Fruit fly (Drosophila melanogaster) whole organism, embryonic: ENCODE data around the gene CG14913.

Source experiments
- CG10431 ChIP-seq: fragments of 200-800 bp; sonication (Bioruptor generic); optimal IDR thresholded peaks from 3 replicates; lab custom pipeline; 2018; ENCODE audit warnings: missing biosample characterization, mild to moderate bottlenecking, missing genetic modification characterization
- CG10543 ChIP-seq: fragments of 200-800 bp; sonication (Bioruptor generic); optimal IDR thresholded peaks from 3 replicates; lab custom pipeline; 2017; ENCODE audit warnings: missing biosample characterization, mild to moderate bottlenecking, missing genetic modification characterization, moderate library complexity
- CG11695 ChIP-seq: fragments of 200-800 bp; sonication (Bioruptor generic); IDR thresholded peaks from 3 replicates; pipeline ENCODE4 v1.3.6; 2022; ENCODE audit warnings: missing biosample characterization, missing genetic modification characterization
- CG12104 ChIP-seq: fragments of 200-800 bp; sonication (Bioruptor generic); optimal IDR thresholded peaks from 3 replicates; lab custom pipeline; 2016; ENCODE audit warnings: missing biosample characterization, missing genetic modification characterization
- CG12391 ChIP-seq: fragments of 200-800 bp; sonication (Bioruptor generic); optimal IDR thresholded peaks from 3 replicates; lab custom pipeline; 2018; ENCODE audit warnings: missing biosample characterization, mild to moderate bottlenecking, missing genetic modification characterization, moderate library complexity
- CG12659 ChIP-seq: fragments of 200-800 bp; sonication (Bioruptor generic); optimal IDR thresholded peaks from 3 replicates; lab custom pipeline; 2017; ENCODE audit warnings: mild to moderate bottlenecking, missing biosample characterization, missing genetic modification reagents, missing genetic modification characterization
- CG12744 ChIP-seq: fragments of 200-800 bp; sonication (Bioruptor generic); optimal IDR thresholded peaks from 2 replicates; lab custom pipeline; 2016; ENCODE audit warnings: missing biosample characterization, missing genetic modification characterization
- CG14965 ChIP-seq: fragments of 200-800 bp; sonication (Bioruptor generic); optimal IDR thresholded peaks from 2 replicates; lab custom pipeline; 2016; ENCODE audit warnings: missing biosample characterization, missing genetic modification characterization, borderline replicate concordance
- CG15011 ChIP-seq: fragments of 200-800 bp; sonication (Bioruptor generic); optimal IDR thresholded peaks from 3 replicates; lab custom pipeline; 2018; ENCODE audit warnings: missing biosample characterization, mild to moderate bottlenecking, missing genetic modification characterization
- CG1603 ChIP-seq: fragments of 200-800 bp; sonication (Bioruptor generic); optimal IDR thresholded peaks from 2 replicates; lab custom pipeline; 2019; ENCODE audit warnings: missing biosample characterization, mild to moderate bottlenecking, missing genetic modification characterization, moderate library complexity
- CG17328 ChIP-seq: fragments of 200-800 bp; sonication (Bioruptor generic); IDR thresholded peaks from 2 replicates; pipeline ENCODE4 v1.3.6; 2022; ENCODE audit warnings: missing biosample characterization, missing genetic modification characterization
- CG17359 ChIP-seq: fragments of 200-800 bp; sonication (Bioruptor generic); optimal IDR thresholded peaks from 3 replicates; lab custom pipeline; 2018; ENCODE audit warnings: missing biosample characterization, mild to moderate bottlenecking, missing genetic modification characterization, moderate library complexity
- CG17568 ChIP-seq: fragments of 200-800 bp; sonication (Bioruptor generic); optimal IDR thresholded peaks from 2 replicates; lab custom pipeline; 2018; ENCODE audit warnings: missing biosample characterization, mild to moderate bottlenecking, missing genetic modification characterization, moderate library complexity
- CG17829 ChIP-seq: fragments of 200-800 bp; optimal IDR thresholded peaks from 2 replicates; lab custom pipeline; 2019; ENCODE audit warnings: missing biosample characterization, mild to moderate bottlenecking, missing genetic modification characterization, moderate library complexity
- CG1792 ChIP-seq: fragments of 200-800 bp; sonication (Bioruptor generic); optimal IDR thresholded peaks from 2 replicates; lab custom pipeline; 2016; ENCODE audit warnings: missing biosample characterization, missing genetic modification characterization
- CG3065 ChIP-seq: fragments of 200-800 bp; sonication (Bioruptor generic); optimal IDR thresholded peaks from 2 replicates; lab custom pipeline; 2016; ENCODE audit warnings: missing biosample characterization, missing genetic modification characterization
- CG3407 ChIP-seq: fragments of 200-800 bp; sonication (Bioruptor generic); optimal IDR thresholded peaks from 2 replicates; lab custom pipeline; 2018; ENCODE audit warnings: missing biosample characterization, mild to moderate bottlenecking, missing genetic modification characterization
- CG34422 ChIP-seq: fragments of 200-800 bp; sonication (Bioruptor generic); IDR thresholded peaks from 3 replicates; pipeline ENCODE4 v1.3.6; 2022; ENCODE audit warnings: missing biosample characterization, missing genetic modification characterization
- CG4707 ChIP-seq: fragments of 200-800 bp; sonication (Bioruptor generic); optimal IDR thresholded peaks from 2 replicates; lab custom pipeline; 2018; ENCODE audit warnings: missing biosample characterization, mild to moderate bottlenecking, missing genetic modification characterization, moderate library complexity
- CG6854 ChIP-seq: fragments of 200-800 bp; sonication (Bioruptor generic); optimal IDR thresholded peaks from 3 replicates; lab custom pipeline; 2017; ENCODE audit warnings: missing biosample characterization, mild to moderate bottlenecking, missing genetic modification characterization
- CG7963 ChIP-seq: fragments of 200-800 bp; sonication (Bioruptor generic); IDR thresholded peaks from 3 replicates; pipeline ENCODE4 v1.3.6; 2022; ENCODE audit warnings: missing biosample characterization, missing genetic modification characterization; ENCODE audit not compliant: partially characterized antibody
- CG7987 ChIP-seq: fragments of 200-800 bp; sonication (Bioruptor generic); optimal IDR thresholded peaks from 2 replicates; lab custom pipeline; 2018; ENCODE audit warnings: missing biosample characterization, mild to moderate bottlenecking, missing genetic modification characterization, moderate library complexity
- CTCF ChIP-seq: fragments of 200-800 bp; sonication (Bioruptor generic); optimal IDR thresholded peaks from 2 replicates; lab custom pipeline; 2017; ENCODE audit warnings: missing biosample characterization, mild to moderate bottlenecking, missing genetic modification characterization, moderate library complexity
- CoRest ChIP-seq: fragments of 200-800 bp; sonication (Bioruptor generic); optimal IDR thresholded peaks from 3 replicates; lab custom pipeline; 2018; ENCODE audit warnings: missing biosample characterization, mild to moderate bottlenecking, missing genetic modification characterization, moderate library complexity
- Gsc ChIP-seq: fragments of 200-800 bp; sonication (Bioruptor generic); IDR thresholded peaks from 2 replicates; pipeline ENCODE4 v1.3.6; 2022; ENCODE audit warnings: missing biosample characterization, missing genetic modification characterization
- Myb ChIP-seq: fragments of 200-800 bp; sonication (Bioruptor generic); optimal IDR thresholded peaks from 2 replicates; lab custom pipeline; 2016; ENCODE audit warnings: missing biosample characterization, missing genetic modification characterization
- Nf-YA ChIP-seq: fragments of 200-800 bp; sonication (Bioruptor generic); IDR thresholded peaks from 2 replicates; pipeline ENCODE4 v1.3.6; 2022; ENCODE audit warnings: missing biosample characterization, missing genetic modification characterization
- Nf-YB ChIP-seq: fragments of 200-800 bp; sonication (Bioruptor generic); optimal IDR thresholded peaks from 3 replicates; lab custom pipeline; 2019; ENCODE audit warnings: missing biosample characterization, mild to moderate bottlenecking, missing genetic modification characterization, moderate library complexity
- Scr ChIP-seq: fragments of 200-800 bp; sonication (Bioruptor generic); IDR thresholded peaks from 2 replicates; pipeline ENCODE4 v1.3.6; 2022; ENCODE audit warnings: missing biosample characterization, missing genetic modification characterization; ENCODE audit not compliant: partially characterized antibody
- Sry-β ChIP-seq: fragments of 200-800 bp; sonication (Bioruptor generic); optimal IDR thresholded peaks from 2 replicates; lab custom pipeline; 2018; ENCODE audit warnings: missing biosample characterization, mild to moderate bottlenecking, missing genetic modification characterization, moderate library complexity
- ara ChIP-seq: fragments of 200-800 bp; sonication (Bioruptor generic); IDR thresholded peaks from 2 replicates; pipeline ENCODE4 v1.3.6; 2022; ENCODE audit warnings: missing biosample characterization, missing genetic modification characterization
- ash1 ChIP-seq: fragments of 200-800 bp; sonication (Bioruptor generic); optimal IDR thresholded peaks from 2 replicates; lab custom pipeline; 2018; ENCODE audit warnings: missing biosample characterization, mild to moderate bottlenecking, missing genetic modification characterization
- bowl ChIP-seq: fragments of 200-800 bp; sonication (Bioruptor generic); IDR thresholded peaks from 2 replicates; pipeline ENCODE4 v1.3.6; 2022; ENCODE audit warnings: missing biosample characterization, missing genetic modification characterization
- chm ChIP-seq: fragments of 200-800 bp; sonication (Bioruptor generic); IDR thresholded peaks from 2 replicates; pipeline ENCODE4 v1.3.6; 2022; ENCODE audit warnings: missing biosample characterization, missing genetic modification characterization
- ftz-f1 ChIP-seq: fragments of 200-800 bp; sonication (Bioruptor generic); optimal IDR thresholded peaks from 2 replicates; lab custom pipeline; 2016; ENCODE audit warnings: missing biosample characterization, missing genetic modification characterization
- gcm ChIP-seq: fragments of 200-800 bp; sonication (Bioruptor generic); optimal IDR thresholded peaks from 2 replicates; lab custom pipeline; 2019; ENCODE audit warnings: missing biosample characterization, mild to moderate bottlenecking, missing genetic modification characterization, moderate library complexity
- grau ChIP-seq: fragments of 200-800 bp; optimal IDR thresholded peaks from 3 replicates; lab custom pipeline; 2019; ENCODE audit warnings: missing biosample characterization, mild to moderate bottlenecking, missing genetic modification characterization, moderate library complexity
- hbn ChIP-seq: fragments of 200-800 bp; sonication (Bioruptor generic); IDR thresholded peaks from 2 replicates; pipeline ENCODE4 v1.3.6; 2022; ENCODE audit warnings: missing biosample characterization, missing genetic modification characterization; ENCODE audit not compliant: partially characterized antibody
- hth ChIP-seq: fragments of >200 bp; optimal IDR thresholded peaks from 2 replicates; lab custom pipeline; 2017; ENCODE audit warnings: inconsistent platforms
- mam ChIP-seq: fragments of 200-800 bp; sonication (Bioruptor generic); optimal IDR thresholded peaks from 3 replicates; lab custom pipeline; 2016; ENCODE audit warnings: missing biosample characterization, missing genetic modification characterization
- pum ChIP-seq: fragments of 200-800 bp; sonication (Bioruptor generic); optimal IDR thresholded peaks from 2 replicates; lab custom pipeline; 2016; ENCODE audit warnings: missing biosample characterization, missing genetic modification characterization
- schlank ChIP-seq: fragments of 200-800 bp; sonication (Bioruptor generic); optimal IDR thresholded peaks from 2 replicates; lab custom pipeline; 2018; ENCODE audit warnings: missing biosample characterization, mild to moderate bottlenecking, missing genetic modification characterization
- sd ChIP-seq: fragments of 200-800 bp; sonication (Bioruptor generic); optimal IDR thresholded peaks from 3 replicates; lab custom pipeline; 2018; ENCODE audit warnings: missing biosample characterization, mild to moderate bottlenecking, missing genetic modification characterization, moderate library complexity
- tup ChIP-seq: fragments of 200-800 bp; sonication (Bioruptor generic); optimal IDR thresholded peaks from 2 replicates; lab custom pipeline; 2016; ENCODE audit warnings: missing biosample characterization, mild to moderate bottlenecking, missing genetic modification characterization, moderate library complexity
- tx ChIP-seq: fragments of 200-800 bp; sonication (Bioruptor generic); optimal IDR thresholded peaks from 2 replicates; lab custom pipeline; 2016; ENCODE audit warnings: missing biosample characterization, missing genetic modification characterization
- unc-4 ChIP-seq: fragments of 200-800 bp; sonication (Bioruptor generic); IDR thresholded peaks from 2 replicates; pipeline ENCODE4 v1.3.6; 2022; ENCODE audit warnings: missing biosample characterization, missing genetic modification characterization; ENCODE audit not compliant: partially characterized antibody
- z ChIP-seq: fragments of 200-800 bp; sonication (Bioruptor generic); IDR thresholded peaks from 3 replicates; pipeline ENCODE4 v1.3.6; 2022; ENCODE audit warnings: missing biosample characterization, missing genetic modification characterization
- zen ChIP-seq: fragments of 200-800 bp; sonication (Bioruptor generic); optimal IDR thresholded peaks from 3 replicates; lab custom pipeline; 2018; ENCODE audit warnings: missing biosample characterization, mild to moderate bottlenecking, missing genetic modification characterization, moderate library complexity
- zfh1 ChIP-seq: fragments of 200-800 bp; sonication (Bioruptor generic); IDR thresholded peaks from 3 replicates; pipeline ENCODE4 v1.3.6; 2022; ENCODE audit warnings: missing biosample characterization, missing genetic modification characterization

The CG14913 gene

DNA sequence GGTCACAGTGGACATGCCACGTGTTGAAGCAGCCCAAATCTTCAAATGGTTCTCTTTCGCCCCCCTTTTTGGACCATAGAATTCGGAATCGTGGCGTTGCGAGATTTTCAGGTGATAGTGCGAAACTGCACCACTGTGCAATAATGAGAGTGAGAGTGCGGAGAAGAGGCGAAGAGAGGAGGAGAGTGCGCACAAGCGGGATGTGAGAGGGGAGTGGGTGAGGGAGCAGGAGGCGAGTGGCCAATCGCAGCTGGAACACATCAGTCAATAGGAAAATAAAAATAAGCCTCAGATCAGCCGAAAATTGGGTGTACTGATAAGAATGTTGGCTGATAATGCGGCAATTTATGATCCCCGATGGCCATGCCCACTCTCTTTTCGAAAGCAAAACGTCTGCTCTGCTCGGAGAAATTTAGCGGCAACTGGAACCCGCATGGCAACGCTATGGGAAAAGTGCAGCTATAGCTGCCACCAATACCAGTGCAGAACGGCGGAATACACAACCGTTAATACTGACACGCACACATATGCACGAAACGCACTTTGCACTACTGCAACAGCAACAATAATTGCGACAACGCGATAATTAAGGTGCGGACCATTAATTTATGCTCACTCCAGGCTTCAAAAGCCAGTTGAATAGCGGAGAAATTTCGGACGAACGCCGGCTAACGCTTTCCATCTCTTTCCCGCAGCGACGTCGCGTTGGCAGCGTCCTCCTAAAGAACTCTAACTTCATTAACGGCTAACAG, 49.4 kb upstream of the CG14913 start (continued):
- TF ChIP-seq chm (GFP tag; lab: Robert Waterston, UW) = peak; percentile 62; the same call in 1 of the 2 replicates
- no peak for TF ChIP-seq CG10431 (GFP tag; lab: Kevin White, UChicago)
- no peak for TF ChIP-seq CoRest
- TF ChIP-seq CG12744 (GFP tag; lab: Kevin White, UChicago) = no peak
- TF ChIP-seq Sry-β = peak; percentile 25
- TF ChIP-seq CG17829 (tag; lab: Kevin White, UChicago) = no peak
- TF ChIP-seq CG7963 (GFP tag; lab: Robert Waterston, UW) = 0 out of 3 replicates have a peak, but pooled peaks have one; percentile 9
- TF ChIP-seq CG6854 (GFP tag; lab: Kevin White, UChicago) = no peak
- TF ChIP-seq CG17328 (GFP tag; lab: Robert Waterston, UW) = 0 out of 2 replicates have a peak, but pooled peaks have one; percentile 32
- TF ChIP-seq CTCF (GFP tag; lab: Kevin White, UChicago) = no peak
- no peak for TF ChIP-seq ara (GFP tag; lab: Robert Waterston, UW)
- 0 out of 2 replicates have a peak, but pooled peaks have one; percentile 13 for TF ChIP-seq Nf-YA (GFP tag; lab: Robert Waterston, UW)
- TF ChIP-seq zfh1 (GFP tag; lab: Robert Waterston, UW) = no peak
- TF ChIP-seq Nf-YB (GFP tag; lab: Kevin White, UChicago) = peak; percentile 89
- TF ChIP-seq CG12391 (tag; lab: Kevin White, UChicago) = peak; percentile 17
- TF ChIP-seq tup (GFP tag; lab: Kevin White, UChicago) = no peak
- no peak for TF ChIP-seq hth (lab: Kevin White, UChicago)
- peak; percentile 2 for TF ChIP-seq grau
- TF ChIP-seq ftz-f1 = peak; percentile 63
- TF ChIP-seq CG17359 (tag; lab: Kevin White, UChicago) = peak; percentile 17
- TF ChIP-seq CG12659 (GFP tag; lab: Kevin White, UChicago) = peak; percentile 29
- peak; percentile 19 for TF ChIP-seq CG3065
- 0 out of 2 replicates have a peak, but pooled peaks have one; percentile 10 for TF ChIP-seq unc-4 (GFP tag; lab: Robert Waterston, UW)
- TF ChIP-seq pum (GFP tag; lab: Kevin White, UChicago) = no peak
- no peak for TF ChIP-seq CG3407 (GFP tag; lab: Kevin White, UChicago)
- TF ChIP-seq CG17568 (GFP tag; lab: Kevin White, UChicago) = no peak
- peak; percentile 54 for TF ChIP-seq gcm (GFP tag; lab: Kevin White, UChicago)
- TF ChIP-seq CG1603 = peak; percentile 15
- no peak for TF ChIP-seq CG14965 (GFP tag; lab: Kevin White, UChicago)
- TF ChIP-seq ash1 = peak; percentile 10
- no peak for TF ChIP-seq sd (tag; lab: Kevin White, UChicago)
- TF ChIP-seq CG11695 (GFP tag; lab: Robert Waterston, UW) = 0 out of 3 replicates have a peak, but pooled peaks have one; percentile 49
- TF ChIP-seq Myb = no peak
- TF ChIP-seq Gsc (GFP tag; lab: Robert Waterston, UW) = no peak
- peak; percentile 65 for TF ChIP-seq CG7987 (GFP tag; lab: Kevin White, UChicago)
- TF ChIP-seq schlank (tag; lab: Kevin White, UChicago) = no peak
- 0 out of 2 replicates have a peak, but pooled peaks have one; percentile 10 for TF ChIP-seq hbn (GFP tag; lab: Robert Waterston, UW)
- TF ChIP-seq mam = peak; percentile 24
- TF ChIP-seq z (GFP tag; lab: Robert Waterston, UW) = 0 out of 3 replicates have a peak, but pooled peaks have one; percentile 34
- TF ChIP-seq CG12104 (GFP tag; lab: Kevin White, UChicago) = no peak
- no peak; the same call in 1 of the 2 replicates for TF ChIP-seq Scr (GFP tag; lab: Robert Waterston, UW)
- no peak for TF ChIP-seq CG15011
- TF ChIP-seq CG10543 (GFP tag; lab: Kevin White, UChicago) = peak; percentile 47
- peak; percentile 30; the same call in 1 of the 2 replicates for TF ChIP-seq bowl (GFP tag; lab: Robert Waterston, UW)
- TF ChIP-seq tx (GFP tag; lab: Kevin White, UChicago) = peak; percentile 4
- TF ChIP-seq zen = no peak
- TF ChIP-seq CG1792 (GFP tag; lab: Kevin White, UChicago) = no peak
- TF ChIP-seq CG4707 = peak; percentile 96
- TF ChIP-seq CG34422 = peak; percentile 72; the same call in 2 of the 3 replicates
